Worm (Caenorhabditis elegans) whole organism, L1 larva: ENCODE measurements around the gene dpy-17.

Experiments used
- fos-1 ChIP-seq: fragments of 150-350 bp; optimal IDR thresholded peaks from 2 replicates; lab custom pipeline; 2014; ENCODE audit warnings: missing biosample characterization, missing genetic modification characterization
- irx-1 ChIP-seq: sonication (generic microtip); optimal IDR thresholded peaks from 2 replicates; lab custom pipeline; 2016; ENCODE audit warnings: missing genetic modification characterization, missing compliant biosample characterization
- ztf-11 ChIP-seq, 2 experiments: sonication (generic microtip); optimal IDR thresholded peaks; 2 replicates each; lab custom pipeline; 2016 to 2017; ENCODE audit warnings: missing genetic modification characterization in 2 of 2, missing biosample characterization in 1 of 2, missing compliant biosample characterization in 1 of 2

DNA sequence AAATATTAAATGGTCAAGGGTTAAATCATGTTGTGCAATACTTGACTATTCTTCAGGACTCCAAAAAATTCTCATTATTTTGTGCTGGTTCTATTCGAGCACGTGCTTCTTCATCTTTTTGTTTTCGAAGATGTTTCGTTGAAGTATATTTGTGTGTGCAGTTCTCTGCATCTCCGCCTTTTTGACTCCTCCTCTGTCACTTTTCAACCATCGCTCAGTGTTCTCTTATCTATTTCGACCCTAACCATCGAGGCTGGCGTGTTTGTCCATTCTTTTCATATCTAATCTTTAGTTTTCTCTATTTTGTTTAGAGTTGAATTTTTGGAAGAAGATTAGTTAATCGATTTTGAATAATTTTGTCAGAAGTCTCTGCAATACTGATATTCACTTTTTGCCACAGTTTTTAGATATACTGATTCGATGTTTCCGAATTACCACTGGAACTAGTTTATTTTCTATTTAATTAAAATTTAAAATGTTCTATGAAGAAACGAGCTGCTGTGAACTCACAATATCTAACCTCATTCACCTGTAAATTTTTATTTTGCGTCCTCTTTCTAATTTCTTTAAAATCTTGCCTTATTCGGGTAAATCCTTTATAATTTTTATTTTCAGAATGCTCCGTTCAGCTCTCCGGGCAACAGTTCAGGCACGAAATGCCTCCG is 29.8 kb upstream of the dpy-17 start, which contains the start of gene alh-1:
- TF ChIP-seq fos-1 (tag; lab: Kevin White, UChicago) (no peak), ztf-11 (tag; optimal IDR thresholded peaks at IDR 0.05; lab: Kevin White, UChicago) (no peak), irx-1 (tag; lab: Kevin White, UChicago) (no peak)
